Worm (Caenorhabditis elegans) whole organism, L2 larva: ENCODE results near the gene F43C11.16.

Experiments
- ZK546.5 ChIP-seq: sonication (generic microtip); optimal IDR thresholded peaks from 2 replicates; lab custom pipeline; 2017; ENCODE audit warnings: missing biosample characterization, missing genetic modification characterization
- blmp-1 ChIP-seq: sonication (generic microtip); optimal IDR thresholded peaks from 2 replicates; lab custom pipeline; 2017; ENCODE audit warnings: missing genetic modification characterization, mild to moderate bottlenecking, missing compliant biosample characterization, antibody characterized with exemption, moderate library complexity; ENCODE audit not compliant: insufficient read depth
- egl-27 ChIP-seq: sonication (generic microtip); optimal IDR thresholded peaks from 3 replicates; lab custom pipeline; 2017; ENCODE audit warnings: missing biosample characterization, missing genetic modification reagents, missing genetic modification characterization
- fos-1 ChIP-seq: fragments of 150-350 bp; optimal IDR thresholded peaks from 2 replicates; lab custom pipeline; 2014; ENCODE audit warnings: missing biosample characterization, missing genetic modification characterization
- lin-39 ChIP-seq: fragments of 150-350 bp; optimal IDR thresholded peaks from 2 replicates; lab custom pipeline; 2014; ENCODE audit warnings: missing biosample characterization, missing genetic modification reagents, missing genetic modification characterization
- nhr-11 ChIP-seq: fragments of 150-350 bp; optimal IDR thresholded peaks from 2 replicates; lab custom pipeline; 2014; ENCODE audit warnings: missing biosample characterization, missing genetic modification characterization
- nhr-129 ChIP-seq: fragments of 150-350 bp; optimal IDR thresholded peaks from 2 replicates; lab custom pipeline; 2014; ENCODE audit warnings: missing biosample characterization, missing genetic modification characterization
- nhr-6 ChIP-seq: fragments of 150-350 bp; optimal IDR thresholded peaks from 2 replicates; lab custom pipeline; 2014; ENCODE audit warnings: missing biosample characterization, missing genetic modification characterization
- nhr-77 ChIP-seq: fragments of 150-350 bp; optimal IDR thresholded peaks from 2 replicates; lab custom pipeline; 2014; ENCODE audit warnings: missing biosample characterization, missing genetic modification characterization
- skn-1 ChIP-seq: sonication (generic microtip); optimal IDR thresholded peaks from 2 replicates; lab custom pipeline; 2017; ENCODE audit warnings: missing biosample characterization, missing genetic modification characterization
- unc-62 ChIP-seq: fragments of 150-350 bp; optimal IDR thresholded peaks from 2 replicates; lab custom pipeline; 2014; ENCODE audit warnings: missing biosample characterization, missing genetic modification reagents, missing genetic modification characterization
- zag-1 ChIP-seq: fragments of 150-350 bp; optimal IDR thresholded peaks from 2 replicates; lab custom pipeline; 2014; ENCODE audit warnings: missing biosample characterization, missing genetic modification characterization

DNA sequence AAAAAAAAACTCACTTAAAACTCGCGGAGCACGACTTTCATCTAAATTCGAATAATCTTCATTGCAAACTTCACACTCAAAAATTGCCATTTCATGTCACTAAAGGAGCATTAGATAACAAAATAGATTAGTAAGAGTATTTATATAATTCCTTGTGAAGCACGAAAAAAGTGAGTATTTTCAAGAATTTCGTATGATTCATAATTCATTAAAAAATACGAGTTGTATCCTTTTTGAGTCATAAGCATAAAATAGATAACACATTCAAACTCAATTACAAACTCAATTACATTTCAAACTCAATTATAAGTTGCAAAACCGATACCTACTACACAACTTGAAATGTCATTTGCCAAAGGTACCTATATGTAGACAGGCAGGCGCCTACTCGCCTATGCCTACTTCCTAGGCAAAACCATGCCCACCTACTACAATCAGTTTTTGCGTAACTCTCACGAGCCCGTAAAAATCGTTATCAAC, 30.9 kb downstream of the F43C11.16 start, which contains the start of the genes ZK1240.8 and ZK1240.1:
- no peak for TF ChIP-seq nhr-6 (tag; lab: Kevin White, UChicago)
- no peak for TF ChIP-seq blmp-1 (tag; lab: Kevin White, UChicago)
- TF ChIP-seq nhr-129: no peak
- no peak for TF ChIP-seq unc-62 (GFP tag; lab: Kevin White, UChicago)
- no peak for TF ChIP-seq nhr-11
- TF ChIP-seq egl-27 (tag; lab: Kevin White, UChicago): no peak
- TF ChIP-seq zag-1 (tag; lab: Kevin White, UChicago): no peak
- TF ChIP-seq skn-1 (tag; lab: Kevin White, UChicago): no peak
- TF ChIP-seq ZK546.5 (tag; lab: Kevin White, UChicago): no peak
- TF ChIP-seq lin-39 (tag; lab: Kevin White, UChicago): no peak
- no peak for TF ChIP-seq nhr-77 (tag; lab: Kevin White, UChicago)
- TF ChIP-seq fos-1: no peak
